Worm (Caenorhabditis elegans): Measurements from ENCODE around the gene hlh-6.

hlh-6 gene

ce11 chrII:9649191-9649590, 34.6 kb upstream of the hlh-6 start, which contains the start of gene ZK1307.9:
TSS of gene ZK1307.9 (plus strand) at chrII:9649491.
- TF ChIP-seq fos-1 (tag; optimal IDR thresholded peaks at IDR 0.05) (no peak), unc-39 (tag; optimal IDR thresholded peaks at IDR 0.05) (no peak), zag-1 (tag; optimal IDR thresholded peaks at IDR 0.05) (no peak), ztf-11 (tag; optimal IDR thresholded peaks at IDR 0.05) (no peak), Y55F3AM.14 (GFP tag; optimal IDR thresholded peaks at IDR 0.05) (no peak), unc-55 (GFP tag; optimal IDR thresholded peaks at IDR 0.05) (no peak), ceh-82 (tag; optimal IDR thresholded peaks at IDR 0.05) (no peak), sma-9 (GFP tag; optimal IDR thresholded peaks at IDR 0.05) (no peak), sma-9 (tag; optimal IDR thresholded peaks at IDR 0.05) (no peak), F13H6.1 (tag; optimal IDR thresholded peaks at IDR 0.05) (no peak), nhr-77 (tag; optimal IDR thresholded peaks at IDR 0.05) (no peak), C34F6.9 (tag; optimal IDR thresholded peaks at IDR 0.05) (no peak), lin-13 (GFP tag; optimal IDR thresholded peaks at IDR 0.05) (no peak), sma-3 (GFP tag; optimal IDR thresholded peaks at IDR 0.05) (no peak)

ce11 chrII:9646928-9647838, 32.6 kb upstream of the hlh-6 start, which contains the start of gene sqv-8:
TSS of gene sqv-8 (plus strand) at chrII:9646978.
- TF ChIP-seq nhr-10 (tag; optimal IDR thresholded peaks at IDR 0.05): no peak
- TF ChIP-seq fos-1 (tag; optimal IDR thresholded peaks at IDR 0.05): peak; percentile 16
- TF ChIP-seq lsy-2 (tag; optimal IDR thresholded peaks at IDR 0.05): peak in 1 of 2 experiments; percentile 34
- no peak for TF ChIP-seq R02D3.7 (tag; optimal IDR thresholded peaks at IDR 0.05)
- peak; percentile 33 for TF ChIP-seq unc-55 (GFP tag; optimal IDR thresholded peaks at IDR 0.05)
- TF ChIP-seq nhr-129 (tag; optimal IDR thresholded peaks at IDR 0.05): peak; percentile 27
- no peak for TF ChIP-seq dmd-4 (tag; optimal IDR thresholded peaks at IDR 0.05)
- TF ChIP-seq C34F6.9 (tag; optimal IDR thresholded peaks at IDR 0.05): peak; percentile 82
- TF ChIP-seq mab-5 (tag; optimal IDR thresholded peaks at IDR 0.05): no peak
- no peak for TF ChIP-seq unc-39 (tag; optimal IDR thresholded peaks at IDR 0.05)
- TF ChIP-seq gmeb-1 (tag; optimal IDR thresholded peaks at IDR 0.05): no peak
- no peak for TF ChIP-seq peb-1 (tag; optimal IDR thresholded peaks at IDR 0.05)
- no peak for TF ChIP-seq skn-1 (tag; optimal IDR thresholded peaks at IDR 0.05)
- no peak for TF ChIP-seq nhr-77 (tag; optimal IDR thresholded peaks at IDR 0.05)
- TF ChIP-seq crh-2 (tag; optimal IDR thresholded peaks at IDR 0.05): peak; percentile 21
- peak; percentile 32 for TF ChIP-seq sma-9 (GFP tag; optimal IDR thresholded peaks at IDR 0.05)
- no peak for TF ChIP-seq sma-9 (tag; optimal IDR thresholded peaks at IDR 0.05)
- TF ChIP-seq nhr-237 (tag; optimal IDR thresholded peaks at IDR 0.05): no peak
- no peak for TF ChIP-seq zag-1 (tag; optimal IDR thresholded peaks at IDR 0.05)

- TF ChIP-seq sem-4 (tag; optimal IDR thresholded peaks at IDR 0.05): peak; percentile 73
- TF ChIP-seq blmp-1 (tag; optimal IDR thresholded peaks at IDR 0.05; ENCODE audit: insufficient read depth): peak; percentile 78
- peak; percentile 88 for TF ChIP-seq unc-55 (GFP tag; optimal IDR thresholded peaks at IDR 0.05)
- peak; percentile 79 for TF ChIP-seq crh-2 (tag; optimal IDR thresholded peaks at IDR 0.05)
- peak; percentile 76 for TF ChIP-seq sma-9 (GFP tag; optimal IDR thresholded peaks at IDR 0.05)
- TF ChIP-seq sma-9 (tag; optimal IDR thresholded peaks at IDR 0.05): no peak
- TF ChIP-seq ceh-82 (tag; optimal IDR thresholded peaks at IDR 0.05): peak; percentile 42
- no peak for TF ChIP-seq zag-1 (tag; optimal IDR thresholded peaks at IDR 0.05)
- peak; percentile 81 for TF ChIP-seq F13H6.1 (tag; optimal IDR thresholded peaks at IDR 0.05)
- peak in 1 of 2 experiments; percentile 39 for TF ChIP-seq mdl-1 (tag; optimal IDR thresholded peaks at IDR 0.05)
- TF ChIP-seq nhr-6 (tag; optimal IDR thresholded peaks at IDR 0.05): peak; percentile 12
- TF ChIP-seq lin-39 (tag; optimal IDR thresholded peaks at IDR 0.05): no peak
- no peak for TF ChIP-seq ztf-1 (GFP tag; conservative IDR thresholded peaks at IDR 0.05)
- TF ChIP-seq lin-11 (tag; optimal IDR thresholded peaks at IDR 0.05): peak; percentile 35
- TF ChIP-seq egl-27 (tag; optimal IDR thresholded peaks at IDR 0.05): peak; percentile 80
- peak; percentile 85 for TF ChIP-seq nhr-25 (tag; optimal IDR thresholded peaks at IDR 0.05)
- peak; percentile 45 for TF ChIP-seq lin-13 (GFP tag; optimal IDR thresholded peaks at IDR 0.05)
- peak; percentile 55 for TF ChIP-seq mab-5 (tag; optimal IDR thresholded peaks at IDR 0.05)
- peak; percentile 86 for TF ChIP-seq C34F6.9 (tag; optimal IDR thresholded peaks at IDR 0.05)
- no peak for TF ChIP-seq alr-1 (tag; optimal IDR thresholded peaks at IDR 0.05)
- TF ChIP-seq ZK546.5 (tag; optimal IDR thresholded peaks at IDR 0.05): no peak
- TF ChIP-seq ama-1 (optimal IDR thresholded peaks at IDR 0.05): peak; percentile 76
- TF ChIP-seq ceh-16 (tag; optimal IDR thresholded peaks at IDR 0.05): peak; percentile 35
- TF ChIP-seq nhr-21 (tag; optimal IDR thresholded peaks at IDR 0.05): peak; percentile 53
- no peak for TF ChIP-seq dmd-4 (tag; optimal IDR thresholded peaks at IDR 0.05)
- TF ChIP-seq nhr-11 (tag; optimal IDR thresholded peaks at IDR 0.05): no peak
- no peak for TF ChIP-seq R02D3.7 (tag; optimal IDR thresholded peaks at IDR 0.05)
- peak; percentile 51 for TF ChIP-seq sma-3 (GFP tag; optimal IDR thresholded peaks at IDR 0.05)
- TF ChIP-seq nhr-23 (tag; optimal IDR thresholded peaks at IDR 0.05): no peak
- no peak for TF ChIP-seq nhr-77 (tag; optimal IDR thresholded peaks at IDR 0.05)
- TF ChIP-seq elt-1 (tag; optimal IDR thresholded peaks at IDR 0.05): no peak
- no peak for TF ChIP-seq unc-39 (tag; optimal IDR thresholded peaks at IDR 0.05)
- peak; percentile 75 for TF ChIP-seq Y55F3AM.14 (GFP tag; optimal IDR thresholded peaks at IDR 0.05)
- peak; percentile 16 for TF ChIP-seq gmeb-1 (tag; optimal IDR thresholded peaks at IDR 0.05)
- no peak for TF ChIP-seq peb-1 (tag; optimal IDR thresholded peaks at IDR 0.05)
- no peak for TF ChIP-seq snpc-4 (tag; optimal IDR thresholded peaks at IDR 0.05)
- TF ChIP-seq nhr-12 (tag; optimal IDR thresholded peaks at IDR 0.05): no peak
- TF ChIP-seq ztf-4 (tag; optimal IDR thresholded peaks at IDR 0.05): peak; percentile 72
- no peak for TF ChIP-seq skn-1 (tag; optimal IDR thresholded peaks at IDR 0.05)
Observed at ce11 chrII:9646122-9646555, 31.5 kb upstream of the hlh-6 start.

All from whole organism, L2 larva.